ENCODE assay signal across 6 fruit fly cellular contexts in the genomic region with DNA sequence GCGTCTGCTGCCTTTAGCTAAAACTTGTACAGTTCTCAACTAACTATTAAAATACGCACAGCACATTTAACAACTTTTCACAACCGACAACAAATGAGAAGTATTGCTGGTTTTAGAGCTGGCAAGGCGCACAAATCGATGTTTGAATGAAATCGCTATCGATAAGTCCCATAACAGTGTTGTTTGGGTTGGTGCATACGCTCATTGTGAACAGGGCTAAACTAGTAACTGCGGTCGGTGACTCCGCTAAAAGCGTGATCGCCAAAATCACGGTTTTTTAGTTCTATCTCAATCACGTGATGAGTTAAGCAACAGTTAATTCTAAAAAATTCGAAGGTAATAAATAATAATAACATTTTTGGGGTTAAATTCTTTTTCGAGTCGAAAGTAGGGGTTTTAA.
A peak's percentile ranks its signal among the peaks of the same experiment; 100 is the strongest.
TF ChIP-seq lines count a peak whose summit lies in the region.

A gene (minus strand): TSS at position 110 of the 400 bp plus-strand sequence.

- TF ChIP-seq CTCF in S2 (optimal IDR thresholded peaks at IDR 0.05; lab: Kevin White, UChicago): peak; percentile 72 to 74
- TF ChIP-seq CTCF in whole organism, embryonic (GFP tag; optimal IDR thresholded peaks at IDR 0.05; lab: Kevin White, UChicago): peak; percentile 70

TF ChIP-seq in whole organism, adult, 20 proteins besides CTCF, POLR2A, EP300 and RAD21 (continues in another document):
- no peak for TF ChIP-seq Hr96 (GFP tag; optimal IDR thresholded peaks at IDR 0.05; lab: Kevin White, UChicago)
- TF ChIP-seq pad (GFP tag; optimal IDR thresholded peaks at IDR 0.05; lab: Kevin White, UChicago): peak; percentile 21
- TF ChIP-seq kay (GFP tag; lab: Kevin White, UChicago; ENCODE audit: borderline replicate concordance): no peak
- TF ChIP-seq CG5204 (GFP tag; optimal IDR thresholded peaks at IDR 0.05; lab: Kevin White, UChicago): peak; percentile 26
- peak; percentile 11 for TF ChIP-seq CG14711 (tag; optimal IDR thresholded peaks at IDR 0.05; lab: Kevin White, UChicago)
- no peak for TF ChIP-seq CG12768 (GFP tag; optimal IDR thresholded peaks at IDR 0.05; lab: Kevin White, UChicago)
- TF ChIP-seq CG11617 (GFP tag; optimal IDR thresholded peaks at IDR 0.05; lab: Kevin White, UChicago): no peak
- no peak for TF ChIP-seq CG33017 (tag; optimal IDR thresholded peaks at IDR 0.05; lab: Kevin White, UChicago)
- no peak for TF ChIP-seq Clk (GFP tag; optimal IDR thresholded peaks at IDR 0.05; lab: Kevin White, UChicago)
- TF ChIP-seq bab1 (GFP tag; optimal IDR thresholded peaks at IDR 0.05; lab: Kevin White, UChicago): peak; percentile 57
- TF ChIP-seq toe (GFP tag; optimal IDR thresholded peaks at IDR 0.05; lab: Kevin White, UChicago): peak; percentile 8
- TF ChIP-seq CG7101 (tag; optimal IDR thresholded peaks at IDR 0.05; lab: Kevin White, UChicago): peak; percentile 33
- no peak for TF ChIP-seq ovo (GFP tag; optimal IDR thresholded peaks at IDR 0.05; lab: Kevin White, UChicago)
- TF ChIP-seq Crg-1 (GFP tag; optimal IDR thresholded peaks at IDR 0.05; lab: Kevin White, UChicago): no peak
- TF ChIP-seq cic (GFP tag; optimal IDR thresholded peaks at IDR 0.05; lab: Kevin White, UChicago): no peak
- no peak for TF ChIP-seq CG7045 (GFP tag; optimal IDR thresholded peaks at IDR 0.05; lab: Kevin White, UChicago)
- TF ChIP-seq cnc (optimal IDR thresholded peaks at IDR 0.05; lab: Kevin White, UChicago): no peak
- TF ChIP-seq tj (GFP tag; optimal IDR thresholded peaks at IDR 0.05; lab: Kevin White, UChicago): no peak

TF ChIP-seq in whole organism, embryonic, 481 proteins besides CTCF, POLR2A, EP300 and RAD21 (continues in another document):
- TF ChIP-seq tin (GFP tag; optimal IDR thresholded peaks at IDR 0.05; lab: Kevin White, UChicago) (peak; percentile 48), CG17385 (GFP tag; optimal IDR thresholded peaks at IDR 0.05; lab: Kevin White, UChicago) (no peak), danr (GFP tag; IDR thresholded peaks at IDR 0.05; lab: Robert Waterston, UW) (no peak), Sox100B (GFP tag; optimal IDR thresholded peaks at IDR 0.05; lab: Kevin White, UChicago) (no peak), amos (GFP tag; IDR thresholded peaks at IDR 0.05; lab: Robert Waterston, UW; ENCODE audit: partially characterized antibody) (peak; percentile 91), croc (GFP tag; conservative IDR thresholded peaks at IDR 0.05; lab: Robert Waterston, UW) (no peak), Dad (GFP tag; optimal IDR thresholded peaks at IDR 0.05; lab: Kevin White, UChicago) (peak; percentile 3), Opbp (GFP tag; IDR thresholded peaks at IDR 0.05; lab: Robert Waterston, UW; ENCODE audit: partially characterized antibody) (peak; percentile 88), hbn (GFP tag; IDR thresholded peaks at IDR 0.05; lab: Robert Waterston, UW; ENCODE audit: partially characterized antibody) (peak; percentile 81), gsb (GFP tag; IDR thresholded peaks at IDR 0.05; lab: Robert Waterston, UW) (no peak), ci (GFP tag; IDR thresholded peaks at IDR 0.05; lab: Robert Waterston, UW) (peak; percentile 34; the same call in 1 of the 3 replicates), pros (GFP tag; optimal IDR thresholded peaks at IDR 0.05; lab: Kevin White, UChicago) (no peak), CG8765 (GFP tag; IDR thresholded peaks at IDR 0.05; lab: Robert Waterston, UW) (no peak), Nf-YC (tag; optimal IDR thresholded peaks at IDR 0.05; lab: Kevin White, UChicago) (peak; percentile 14), zf30C (GFP tag; optimal IDR thresholded peaks at IDR 0.05; lab: Kevin White, UChicago) (no peak), jumu (GFP tag; optimal IDR thresholded peaks at IDR 0.05; lab: Kevin White, UChicago) (peak; percentile 39), CG12104 (GFP tag; optimal IDR thresholded peaks at IDR 0.05; lab: Kevin White, UChicago) (no peak)

TF ChIP-seq in whole organism, prepupa, 60 proteins besides CTCF, POLR2A, EP300 and RAD21:
- TF ChIP-seq Hr39 (GFP tag; optimal IDR thresholded peaks at IDR 0.05; lab: Kevin White, UChicago) (peak; percentile 34), CG7368 (GFP tag; optimal IDR thresholded peaks at IDR 0.05; lab: Kevin White, UChicago) (no peak), topi (GFP tag; optimal IDR thresholded peaks at IDR 0.05; lab: Kevin White, UChicago) (peak; percentile 10), vri (GFP tag; optimal IDR thresholded peaks at IDR 0.05; lab: Kevin White, UChicago) (no peak), CG1621 (tag; optimal IDR thresholded peaks at IDR 0.05; lab: Kevin White, UChicago) (no peak), cyc (GFP tag; optimal IDR thresholded peaks at IDR 0.05; lab: Kevin White, UChicago) (peak; percentile 27), fd85E (GFP tag; optimal IDR thresholded peaks at IDR 0.05; lab: Kevin White, UChicago) (no peak), CG31627 (GFP tag; optimal IDR thresholded peaks at IDR 0.05; lab: Kevin White, UChicago) (peak; percentile 30), Sox14 (GFP tag; optimal IDR thresholded peaks at IDR 0.05; lab: Kevin White, UChicago) (peak; percentile 29), net (GFP tag; optimal IDR thresholded peaks at IDR 0.05; lab: Kevin White, UChicago) (no peak), Smox (GFP tag; optimal IDR thresholded peaks at IDR 0.05; lab: Kevin White, UChicago) (peak; percentile 17), esn (GFP tag; optimal IDR thresholded peaks at IDR 0.05; lab: Kevin White, UChicago) (peak; percentile 1), lz (GFP tag; optimal IDR thresholded peaks at IDR 0.05; lab: Kevin White, UChicago) (peak; percentile 33), CG15336 (GFP tag; IDR thresholded peaks at IDR 0.05; lab: Robert Waterston, UW) (no peak), eg (GFP tag; IDR thresholded peaks at IDR 0.05; lab: Robert Waterston, UW) (no peak)

TF ChIP-seq in whole organism, pupa, 21 proteins besides CTCF, POLR2A, EP300 and RAD21:
- TF ChIP-seq CG4496 (GFP tag; IDR thresholded peaks at IDR 0.05; lab: Robert Waterston, UW) (peak; percentile 7; the same call in 1 of the 3 replicates), CG8159 (tag; optimal IDR thresholded peaks at IDR 0.05; lab: Kevin White, UChicago) (peak; percentile 17), fd96Ca (GFP tag; IDR thresholded peaks at IDR 0.05; lab: Robert Waterston, UW) (no peak), Pif1A (GFP tag; optimal IDR thresholded peaks at IDR 0.05; lab: Kevin White, UChicago) (no peak)

TF ChIP-seq in whole organism, wandering third instar larva, 38 proteins besides CTCF, POLR2A, EP300 and RAD21:
- TF ChIP-seq sv (GFP tag; optimal IDR thresholded peaks at IDR 0.05; lab: Kevin White, UChicago) (no peak), OdsH (GFP tag; optimal IDR thresholded peaks at IDR 0.05; lab: Kevin White, UChicago) (no peak), br (GFP tag; optimal IDR thresholded peaks at IDR 0.05; lab: Kevin White, UChicago) (no peak), dl (GFP tag; optimal IDR thresholded peaks at IDR 0.05; lab: Kevin White, UChicago; ENCODE audit: insufficient read depth in 1 of 2, partially characterized antibody in 2 of 2) (no peak), rgr (GFP tag; optimal IDR thresholded peaks at IDR 0.05; lab: Kevin White, UChicago) (peak; percentile 7), Mio (GFP tag; optimal IDR thresholded peaks at IDR 0.05; lab: Kevin White, UChicago) (no peak), jim (GFP tag; optimal IDR thresholded peaks at IDR 0.05; lab: Kevin White, UChicago) (no peak), Rel (GFP tag; optimal IDR thresholded peaks at IDR 0.05; lab: Kevin White, UChicago) (no peak), Rel (tag; optimal IDR thresholded peaks at IDR 0.05; lab: Kevin White, UChicago) (peak; percentile 29), woc (GFP tag; optimal IDR thresholded peaks at IDR 0.05; lab: Kevin White, UChicago) (peak; percentile 6), Hr83 (GFP tag; optimal IDR thresholded peaks at IDR 0.05; lab: Kevin White, UChicago; ENCODE audit: poor library complexity, severe bottlenecking) (peak; percentile 69), ey (GFP tag; optimal IDR thresholded peaks at IDR 0.05; lab: Kevin White, UChicago) (no peak), HLH106 (tag; optimal IDR thresholded peaks at IDR 0.05; lab: Kevin White, UChicago) (peak; percentile 32), h (GFP tag; optimal IDR thresholded peaks at IDR 0.05; lab: Kevin White, UChicago) (peak; percentile 60), CG9705 (GFP tag; optimal IDR thresholded peaks at IDR 0.05; lab: Kevin White, UChicago) (no peak), foxo (GFP tag; optimal IDR thresholded peaks at IDR 0.05; lab: Kevin White, UChicago) (peak in 1 of 2 experiments; percentile 23), Vsx2 (GFP tag; optimal IDR thresholded peaks at IDR 0.05; lab: Kevin White, UChicago; ENCODE audit: partially characterized antibody) (peak; percentile 9), Hnf4 (GFP tag; optimal IDR thresholded peaks at IDR 0.05; lab: Kevin White, UChicago) (peak; percentile 66), N (GFP tag; optimal IDR thresholded peaks at IDR 0.05; lab: Kevin White, UChicago) (no peak), lola (GFP tag; optimal IDR thresholded peaks at IDR 0.05; lab: Kevin White, UChicago) (no peak), Jra (GFP tag; optimal IDR thresholded peaks at IDR 0.05; lab: Kevin White, UChicago) (peak; percentile 16), Dfd (GFP tag; optimal IDR thresholded peaks at IDR 0.05; lab: Kevin White, UChicago) (no peak), pan (optimal IDR thresholded peaks at IDR 0.05; lab: Kevin White, UChicago) (no peak), CrebA (GFP tag; optimal IDR thresholded peaks at IDR 0.05; lab: Kevin White, UChicago; ENCODE audit: borderline replicate concordance) (no peak), Dif (GFP tag; optimal IDR thresholded peaks at IDR 0.05; lab: Kevin White, UChicago; ENCODE audit: partially characterized antibody) (no peak), Myc (optimal IDR thresholded peaks at IDR 0.05; lab: Kevin White, UChicago) (no peak), sage (GFP tag; optimal IDR thresholded peaks at IDR 0.05; lab: Kevin White, UChicago) (no peak), Hr78 (GFP tag; optimal IDR thresholded peaks at IDR 0.05; lab: Kevin White, UChicago) (no peak)
TF ChIP-seq in whole organism, wandering third instar larva: peak in this region for 10.
